Worm (Caenorhabditis elegans) whole organism, L2 larva: ENCODE measurements around the gene Y57G7A.2.

Experiments
- C34F6.9 ChIP-seq: fragments of 150-350 bp; optimal IDR thresholded peaks from 2 replicates; lab custom pipeline; 2014; ENCODE audit warnings: missing biosample characterization, missing genetic modification characterization
- F13H6.1 ChIP-seq: sonication (generic microtip); optimal IDR thresholded peaks from 2 replicates; lab custom pipeline; 2016; ENCODE audit warnings: missing genetic modification characterization, missing compliant biosample characterization
- ZK546.5 ChIP-seq: sonication (generic microtip); optimal IDR thresholded peaks from 2 replicates; lab custom pipeline; 2017; ENCODE audit warnings: missing biosample characterization, missing genetic modification characterization
- alr-1 ChIP-seq: fragments of 150-350 bp; optimal IDR thresholded peaks from 2 replicates; lab custom pipeline; 2014; ENCODE audit warnings: missing biosample characterization, missing genetic modification characterization
- aly-2 ChIP-seq: fragments of 150-350 bp; optimal IDR thresholded peaks from 2 replicates; lab custom pipeline; 2014; ENCODE audit warnings: missing biosample characterization, missing genetic modification characterization
- ama-1 ChIP-seq: fragments of 150-350 bp; optimal IDR thresholded peaks from 2 replicates; lab custom pipeline; 2018; ENCODE audit warnings: inconsistent platforms
- ceh-16 ChIP-seq: fragments of 150-350 bp; optimal IDR thresholded peaks from 2 replicates; lab custom pipeline; 2014; ENCODE audit warnings: missing biosample characterization, missing genetic modification characterization
- crh-2 ChIP-seq: sonication (generic microtip); optimal IDR thresholded peaks from 2 replicates; lab custom pipeline; 2017; ENCODE audit warnings: missing biosample characterization, missing genetic modification characterization
- dmd-4 ChIP-seq: sonication (generic microtip); optimal IDR thresholded peaks from 2 replicates; lab custom pipeline; 2017; ENCODE audit warnings: missing biosample characterization, missing genetic modification characterization
- egl-27 ChIP-seq: sonication (generic microtip); optimal IDR thresholded peaks from 3 replicates; lab custom pipeline; 2017; ENCODE audit warnings: missing biosample characterization, missing genetic modification reagents, missing genetic modification characterization
- elt-1 ChIP-seq: fragments of 150-350 bp; optimal IDR thresholded peaks from 2 replicates; lab custom pipeline; 2014; ENCODE audit warnings: missing biosample characterization, missing genetic modification characterization
- fos-1 ChIP-seq: fragments of 150-350 bp; optimal IDR thresholded peaks from 2 replicates; lab custom pipeline; 2014; ENCODE audit warnings: missing biosample characterization, missing genetic modification characterization
- gmeb-1 ChIP-seq: fragments of 150-350 bp; optimal IDR thresholded peaks from 2 replicates; lab custom pipeline; 2014; ENCODE audit warnings: missing biosample characterization, missing genetic modification characterization
- lin-11 ChIP-seq: fragments of 150-350 bp; sonication (generic microtip); optimal IDR thresholded peaks from 2 replicates; lab custom pipeline; 2014; ENCODE audit warnings: missing biosample characterization, missing genetic modification characterization, inconsistent platforms, mixed read lengths
- lin-13 ChIP-seq: fragments of 150-350 bp; optimal IDR thresholded peaks from 2 replicates; lab custom pipeline; 2014; ENCODE audit warnings: missing biosample characterization, missing genetic modification reagents, missing genetic modification characterization
- lin-39 ChIP-seq: fragments of 150-350 bp; optimal IDR thresholded peaks from 2 replicates; lab custom pipeline; 2014; ENCODE audit warnings: missing biosample characterization, missing genetic modification reagents, missing genetic modification characterization
- mab-5 ChIP-seq: fragments of 150-350 bp; optimal IDR thresholded peaks from 2 replicates; lab custom pipeline; 2014; ENCODE audit warnings: missing biosample characterization, missing genetic modification characterization
- mbf-1 ChIP-seq: sonication (generic microtip); optimal IDR thresholded peaks from 2 replicates; lab custom pipeline; 2017; ENCODE audit warnings: missing biosample characterization, missing genetic modification characterization
- nhr-10 ChIP-seq: sonication (generic microtip); optimal IDR thresholded peaks from 2 replicates; lab custom pipeline; 2017; ENCODE audit warnings: missing biosample characterization, missing genetic modification characterization
- nhr-12 ChIP-seq: fragments of 150-350 bp; optimal IDR thresholded peaks from 2 replicates; lab custom pipeline; 2014; ENCODE audit warnings: missing biosample characterization, missing genetic modification characterization
- nhr-129 ChIP-seq: fragments of 150-350 bp; optimal IDR thresholded peaks from 2 replicates; lab custom pipeline; 2014; ENCODE audit warnings: missing biosample characterization, missing genetic modification characterization
- nhr-21 ChIP-seq: fragments of 150-350 bp; optimal IDR thresholded peaks from 2 replicates; lab custom pipeline; 2014; ENCODE audit warnings: missing biosample characterization, missing genetic modification characterization
- nhr-23 ChIP-seq: fragments of 150-350 bp; optimal IDR thresholded peaks from 2 replicates; lab custom pipeline; 2014; ENCODE audit warnings: missing biosample characterization, missing genetic modification reagents, missing genetic modification characterization
- nhr-237 ChIP-seq: fragments of 150-350 bp; optimal IDR thresholded peaks from 2 replicates; lab custom pipeline; 2014; ENCODE audit warnings: missing biosample characterization, missing genetic modification characterization
- nhr-77 ChIP-seq: fragments of 150-350 bp; optimal IDR thresholded peaks from 2 replicates; lab custom pipeline; 2014; ENCODE audit warnings: missing biosample characterization, missing genetic modification characterization
- peb-1 ChIP-seq: fragments of 150-350 bp; optimal IDR thresholded peaks from 2 replicates; lab custom pipeline; 2014; ENCODE audit warnings: missing biosample characterization, missing genetic modification characterization
- sem-4 ChIP-seq: fragments of 150-350 bp; optimal IDR thresholded peaks from 2 replicates; lab custom pipeline; 2014; ENCODE audit warnings: missing biosample characterization, missing genetic modification reagents, missing genetic modification characterization
- skn-1 ChIP-seq: sonication (generic microtip); optimal IDR thresholded peaks from 2 replicates; lab custom pipeline; 2017; ENCODE audit warnings: missing biosample characterization, missing genetic modification characterization
- sma-3 ChIP-seq: sonication (generic microtip); optimal IDR thresholded peaks from 2 replicates; lab custom pipeline; 2016; ENCODE audit warnings: missing genetic modification reagents, missing genetic modification characterization, missing compliant biosample characterization
- snpc-4 ChIP-seq: fragments of 150-350 bp; optimal IDR thresholded peaks from 2 replicates; lab custom pipeline; 2014; ENCODE audit warnings: missing biosample characterization, missing genetic modification characterization
- unc-39 ChIP-seq: fragments of 150-350 bp; optimal IDR thresholded peaks from 2 replicates; lab custom pipeline; 2014; ENCODE audit warnings: missing biosample characterization, missing genetic modification characterization
- zag-1 ChIP-seq: fragments of 150-350 bp; optimal IDR thresholded peaks from 2 replicates; lab custom pipeline; 2014; ENCODE audit warnings: missing biosample characterization, missing genetic modification characterization
- ztf-1 ChIP-seq: fragments of 200-800 bp; sonication (Bioruptor generic); conservative IDR thresholded peaks from 2 replicates; pipeline ENCODE4 v1.3.6; 2022; ENCODE audit warnings: missing genetic modification characterization, missing compliant biosample characterization
- ztf-11 ChIP-seq: sonication (generic microtip); optimal IDR thresholded peaks from 2 replicates; lab custom pipeline; 2017; ENCODE audit warnings: missing biosample characterization, missing genetic modification characterization
- ztf-4 ChIP-seq: fragments of 150-350 bp; optimal IDR thresholded peaks from 2 replicates; lab custom pipeline; 2014; ENCODE audit warnings: missing biosample characterization, missing genetic modification characterization

The Y57G7A.2 gene

ce11 chrII:1323190-1323651 lies 27.3 kb downstream of the Y57G7A.2 start (continued):
- TF ChIP-seq skn-1 (tag; lab: Kevin White, UChicago) (no peak), lin-13 (peak; percentile 58), ztf-11 (tag; lab: Kevin White, UChicago) (no peak), mbf-1 (tag; lab: Kevin White, UChicago) (no peak), mab-5 (tag; lab: Kevin White, UChicago) (peak; percentile 13), nhr-21 (tag; lab: Kevin White, UChicago) (no peak), nhr-77 (tag; lab: Kevin White, UChicago) (no peak), nhr-12 (no peak), peb-1 (tag; lab: Kevin White, UChicago) (no peak), zag-1 (tag; lab: Kevin White, UChicago) (peak; percentile 11), ztf-4 (tag; lab: Kevin White, UChicago) (no peak), nhr-23 (tag; lab: Kevin White, UChicago) (no peak), ama-1 (lab: Kevin White, UChicago) (no peak)
- TF ChIP-seq, all 48 proteins: peak for 8

- peak; percentile 27 for TF ChIP-seq sem-4
- TF ChIP-seq ztf-1 (GFP tag; lab: Robert Waterston, UW), result no peak
- TF ChIP-seq crh-2 (tag; lab: Kevin White, UChicago), result peak; percentile 43
Measured at ce11 chrII:1324017-1324416, 28.1 kb downstream of the Y57G7A.2 start.

- TF ChIP-seq alr-1 (tag; lab: Kevin White, UChicago), result no peak
- TF ChIP-seq nhr-237 (tag; lab: Kevin White, UChicago), result no peak
- TF ChIP-seq ztf-4 (tag; lab: Kevin White, UChicago), result no peak
- no peak for TF ChIP-seq ZK546.5 (tag; lab: Kevin White, UChicago)
- TF ChIP-seq unc-39, result no peak
- TF ChIP-seq lin-11 (tag; lab: Kevin White, UChicago), result no peak
- TF ChIP-seq sem-4, result no peak
- TF ChIP-seq aly-2 (tag; lab: Kevin White, UChicago), result no peak
- no peak for TF ChIP-seq ztf-11 (tag; lab: Kevin White, UChicago)
- no peak for TF ChIP-seq nhr-23 (tag; lab: Kevin White, UChicago)
- no peak for TF ChIP-seq peb-1 (tag; lab: Kevin White, UChicago)
- no peak for TF ChIP-seq nhr-129 (tag; lab: Kevin White, UChicago)
- no peak for TF ChIP-seq C34F6.9 (tag; lab: Kevin White, UChicago)
Measured at ce11 chrII:1325604-1326003, 29.7 kb downstream of the Y57G7A.2 start.

ce11 chrII:1326689-1327088 lies 30.8 kb downstream of the Y57G7A.2 start, which contains the start of gene jip-1:
TSS of gene jip-1 (plus strand) at chrII:1326989.
- TF ChIP-seq elt-1 (tag; lab: Kevin White, UChicago) (no peak), alr-1 (tag; lab: Kevin White, UChicago) (no peak), sma-3 (GFP tag; lab: Kevin White, UChicago) (no peak), nhr-237 (tag; lab: Kevin White, UChicago) (no peak), snpc-4 (no peak), gmeb-1 (tag; lab: Kevin White, UChicago) (no peak), nhr-10 (tag; lab: Kevin White, UChicago) (no peak), ztf-11 (tag; lab: Kevin White, UChicago) (no peak), egl-27 (tag; lab: Kevin White, UChicago) (no peak), ztf-4 (tag; lab: Kevin White, UChicago) (no peak), peb-1 (tag; lab: Kevin White, UChicago) (no peak)

ce11 chrII:1329887-1330286 lies 34.0 kb downstream of the Y57G7A.2 start:
- no peak for TF ChIP-seq sma-3 (GFP tag; lab: Kevin White, UChicago)
- TF ChIP-seq nhr-237 (tag; lab: Kevin White, UChicago), result no peak
- TF ChIP-seq lin-39, result no peak
- TF ChIP-seq dmd-4 (tag; lab: Kevin White, UChicago), result no peak
- no peak for TF ChIP-seq F13H6.1

- TF ChIP-seq zag-1 (tag; lab: Kevin White, UChicago) (peak; percentile 43), fos-1 (no peak), ceh-16 (tag; lab: Kevin White, UChicago) (no peak)
Measured at ce11 chrII:1338196-1338595, 42.3 kb downstream of the Y57G7A.2 start.
